Worm (Caenorhabditis elegans): ENCODE measurements around the gene fkb-3.

The fkb-3 gene

DNA sequence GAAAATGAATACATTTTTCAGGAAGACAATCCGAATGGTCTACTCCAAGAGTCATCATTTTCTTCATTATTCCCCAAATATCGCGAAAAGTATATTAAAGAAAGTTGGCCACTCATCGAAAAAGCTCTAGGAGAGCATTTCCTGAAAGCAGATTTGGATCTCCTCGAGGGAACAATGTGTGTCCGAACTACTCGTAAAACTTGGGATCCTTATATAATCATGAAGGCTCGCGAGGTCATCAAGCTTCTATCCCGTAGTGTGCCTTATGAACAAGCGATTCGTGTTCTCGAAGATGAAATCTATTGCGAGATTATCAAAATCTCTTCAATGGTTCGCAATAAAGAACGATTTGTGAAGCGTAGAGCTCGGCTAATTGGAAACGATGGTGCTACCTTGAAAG is 6.5 kb downstream of the fkb-3 start:
- no peak for TF ChIP-seq hmg-1.1 (GFP tag; IDR thresholded peaks at IDR 0.05)
- peak; percentile 95 for TF ChIP-seq aha-1 (tag)
- no peak for TF ChIP-seq snpc-4 (tag; optimal IDR thresholded peaks at IDR 0.05)
- no peak for TF ChIP-seq F49E8.2 (tag; optimal IDR thresholded peaks at IDR 0.05; ENCODE audit: borderline replicate concordance)
- no peak for TF ChIP-seq zip-2 (tag; optimal IDR thresholded peaks at IDR 0.05)
- no peak for TF ChIP-seq nhr-76 (tag; optimal IDR thresholded peaks at IDR 0.05)

DNA sequence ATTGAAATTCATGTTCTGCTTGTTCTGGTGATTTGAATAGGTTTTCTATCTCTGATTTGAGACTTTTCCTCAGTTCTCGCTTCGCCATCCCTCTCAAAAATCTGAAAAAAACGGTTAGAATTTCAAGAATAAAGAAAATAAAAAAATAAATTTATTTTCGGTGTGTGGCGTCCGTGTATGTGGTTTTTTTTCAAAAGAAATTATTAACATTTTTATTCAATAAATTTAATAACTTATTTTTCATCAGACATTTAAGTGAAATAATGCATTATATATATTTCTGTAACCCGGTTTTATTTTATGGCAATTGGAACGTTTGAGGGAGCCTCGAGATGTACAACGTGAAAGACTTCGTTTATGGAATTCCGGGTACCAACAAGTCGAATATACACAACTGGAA is 9.7 kb downstream of the fkb-3 start, which contains the start of gene C05C8.5:
Gene C05C8.5, minus strand, starts transcription at position 101 of the 400 bp plus-strand sequence.
- TF ChIP-seq ctbp-1 (GFP tag; IDR thresholded peaks at IDR 0.05) (no peak), nhr-42 (GFP tag; IDR thresholded peaks at IDR 0.05) (no peak), jun-1 (tag; optimal IDR thresholded peaks at IDR 0.05) (no peak), attf-4 (tag; optimal IDR thresholded peaks at IDR 0.05) (no peak), nhr-6 (tag; optimal IDR thresholded peaks at IDR 0.05) (no peak), Y5F2A.4 (GFP tag; optimal IDR thresholded peaks at IDR 0.05) (no peak), nhr-41 (GFP tag; IDR thresholded peaks at IDR 0.05) (no peak)

ce11 chrV:7236694-7237093 is 11.7 kb downstream of the fkb-3 start:
- TF ChIP-seq aha-1 (tag) (peak; percentile 54), lin-13 (GFP tag; optimal IDR thresholded peaks at IDR 0.05) (no peak), ceh-28 (tag; optimal IDR thresholded peaks at IDR 0.05) (no peak)

DNA sequence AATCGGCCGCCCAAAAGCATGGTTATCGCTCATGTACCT is 11.9 kb downstream of the fkb-3 start, which contains the start of gene hpo-9:
Gene hpo-9, minus strand, starts transcription at position 37 of the 39 bp plus-strand sequence.
- TF ChIP-seq F10B5.3 (tag; optimal IDR thresholded peaks at IDR 0.05) = no peak
- no peak for TF ChIP-seq egl-43 (GFP tag; IDR thresholded peaks at IDR 0.05)
- TF ChIP-seq snpc-1.2 (GFP tag; IDR thresholded peaks at IDR 0.05) = no peak
- TF ChIP-seq vab-7 (GFP tag; IDR thresholded peaks at IDR 0.05) = no peak
- no peak for TF ChIP-seq nhr-41 (GFP tag; IDR thresholded peaks at IDR 0.05)
- no peak for TF ChIP-seq lin-15B (tag; optimal IDR thresholded peaks at IDR 0.05)
- no peak for TF ChIP-seq dmd-9 (GFP tag; IDR thresholded peaks at IDR 0.05)
- TF ChIP-seq lsy-2 (tag; optimal IDR thresholded peaks at IDR 0.05) = no peak
- no peak for TF ChIP-seq ztf-11 (tag; optimal IDR thresholded peaks at IDR 0.05)
- TF ChIP-seq mdl-1 (tag; optimal IDR thresholded peaks at IDR 0.05) = no peak
- no peak for TF ChIP-seq nhr-76 (tag; optimal IDR thresholded peaks at IDR 0.05)
- no peak for TF ChIP-seq ZK546.5 (tag; optimal IDR thresholded peaks at IDR 0.05)
- TF ChIP-seq egl-27 (tag; optimal IDR thresholded peaks at IDR 0.05) = no peak
- no peak for TF ChIP-seq tra-1 (GFP tag; IDR thresholded peaks at IDR 0.05)
- TF ChIP-seq hmg-1.1 (GFP tag; IDR thresholded peaks at IDR 0.05) = no peak
- TF ChIP-seq dve-1 (tag; optimal IDR thresholded peaks at IDR 0.05; ENCODE audit: insufficient read depth) = no peak

DNA sequence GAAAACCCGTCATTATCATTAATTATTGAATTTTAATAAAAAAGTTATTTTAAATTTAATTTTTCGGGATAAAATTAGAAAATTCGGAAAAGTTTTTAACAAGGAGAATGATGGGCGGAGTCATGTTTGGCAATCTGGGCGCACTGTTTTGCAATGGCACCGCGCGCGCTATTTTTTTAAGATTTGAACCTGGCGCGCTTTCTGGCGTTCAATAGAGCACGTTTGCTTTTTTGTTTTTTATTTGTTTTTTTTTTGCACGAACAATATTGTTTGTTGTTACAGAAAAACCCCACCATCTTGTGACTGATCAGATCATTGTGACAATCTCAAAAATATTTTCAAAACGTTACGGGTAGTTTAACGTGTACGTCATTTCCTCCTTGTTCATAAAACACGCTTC is 12.1 kb downstream of the fkb-3 start, which contains the start of gene hyls-1:
Gene hyls-1, plus strand, starts transcription at position 249 of the 400 bp plus-strand sequence.
- no peak for TF ChIP-seq snpc-4 (tag; optimal IDR thresholded peaks at IDR 0.05)
- TF ChIP-seq nhr-102 (tag; optimal IDR thresholded peaks at IDR 0.05) = peak; percentile 70
- TF ChIP-seq nhr-11 (tag; optimal IDR thresholded peaks at IDR 0.05) = no peak
- TF ChIP-seq aly-2 (tag; optimal IDR thresholded peaks at IDR 0.05) = no peak
- TF ChIP-seq nhr-28 (tag; optimal IDR thresholded peaks at IDR 0.05) = peak; percentile 53
- TF ChIP-seq cey-2 (tag; optimal IDR thresholded peaks at IDR 0.05; ENCODE audit: borderline replicate concordance, insufficient read depth) = no peak
- no peak for TF ChIP-seq lir-3 (tag; optimal IDR thresholded peaks at IDR 0.05)
- no peak for TF ChIP-seq lin-39 (tag; optimal IDR thresholded peaks at IDR 0.05)
- TF ChIP-seq mdl-1 (tag; optimal IDR thresholded peaks at IDR 0.05) = no peak
- no peak for TF ChIP-seq gei-8 (GFP tag; optimal IDR thresholded peaks at IDR 0.05)
- TF ChIP-seq lin-38 (GFP tag; IDR thresholded peaks at IDR 0.05) = peak; percentile 97
- no peak for TF ChIP-seq ceh-82 (tag; optimal IDR thresholded peaks at IDR 0.05)
- TF ChIP-seq Y48G9A.11 (GFP tag; IDR thresholded peaks at IDR 0.05) = no peak
- peak; percentile 85 for TF ChIP-seq hlh-30 (tag; optimal IDR thresholded peaks at IDR 0.05; ENCODE audit: insufficient read depth)
- TF ChIP-seq ZK546.5 (tag; optimal IDR thresholded peaks at IDR 0.05) = no peak
- no peak for TF ChIP-seq ztf-7 (tag; optimal IDR thresholded peaks at IDR 0.05)
- peak; percentile 44 for TF ChIP-seq F49E8.2 (tag; optimal IDR thresholded peaks at IDR 0.05; ENCODE audit: borderline replicate concordance)
- TF ChIP-seq mes-2 (tag; optimal IDR thresholded peaks at IDR 0.05; ENCODE audit: poor library complexity, severe bottlenecking) = peak; percentile 92
- TF ChIP-seq spr-1 (tag; optimal IDR thresholded peaks at IDR 0.05) = peak; percentile 58
- no peak for TF ChIP-seq ceh-32 (tag; optimal IDR thresholded peaks at IDR 0.05; ENCODE audit: poor library complexity)
- peak; percentile 65 for TF ChIP-seq lin-13 (GFP tag; optimal IDR thresholded peaks at IDR 0.05)
- TF ChIP-seq F10B5.3 (tag; optimal IDR thresholded peaks at IDR 0.05) = no peak
- TF ChIP-seq duxl-1 (tag; optimal IDR thresholded peaks at IDR 0.05; ENCODE audit: poor library complexity) = peak; percentile 66
- TF ChIP-seq snpc-1.2 (GFP tag; IDR thresholded peaks at IDR 0.05) = no peak
- no peak for TF ChIP-seq fos-1 (tag; optimal IDR thresholded peaks at IDR 0.05)

All from whole organism, L4 larva.